Fruit fly (Drosophila melanogaster) whole organism, embryonic: ENCODE data around the gene CG31637.

Experiments used
- Aef1 ChIP-seq: fragments of 200-800 bp; sonication (Bioruptor generic); IDR thresholded peaks from 3 replicates; pipeline ENCODE4 v1.3.6; 2022; ENCODE audit warnings: missing biosample characterization, missing genetic modification characterization
- Blimp-1 ChIP-seq: fragments of 200-800 bp; sonication (Bioruptor generic); optimal IDR thresholded peaks from 3 replicates; lab custom pipeline; 2018; ENCODE audit warnings: missing biosample characterization, missing genetic modification characterization, mild to moderate bottlenecking, moderate library complexity, missing genetic modification reagents
- CG10565 ChIP-seq: fragments of 200-800 bp; sonication (Bioruptor generic); optimal IDR thresholded peaks from 3 replicates; lab custom pipeline; 2016; ENCODE audit warnings: missing biosample characterization, mild to moderate bottlenecking, missing genetic modification characterization
- CG11247 ChIP-seq: fragments of 200-800 bp; sonication (Bioruptor generic); IDR thresholded peaks from 2 replicates; pipeline ENCODE4 v1.3.6; 2022; ENCODE audit warnings: missing biosample characterization, missing genetic modification characterization
- CG13287 ChIP-seq: fragments of 200-800 bp; sonication (Bioruptor generic); IDR thresholded peaks from 2 replicates; pipeline ENCODE4 v1.3.6; 2022; ENCODE audit warnings: missing biosample characterization, missing genetic modification characterization; ENCODE audit not compliant: partially characterized antibody
- CG15601 ChIP-seq: fragments of 200-800 bp; sonication (Bioruptor generic); optimal IDR thresholded peaks from 3 replicates; lab custom pipeline; 2019; ENCODE audit warnings: missing biosample characterization, mild to moderate bottlenecking, missing genetic modification characterization, moderate library complexity
- CG1603 ChIP-seq: fragments of 200-800 bp; sonication (Bioruptor generic); optimal IDR thresholded peaks from 2 replicates; lab custom pipeline; 2019; ENCODE audit warnings: missing biosample characterization, mild to moderate bottlenecking, missing genetic modification characterization, moderate library complexity
- CG16779 ChIP-seq: fragments of 200-800 bp; sonication (Bioruptor generic); IDR thresholded peaks from 2 replicates; pipeline ENCODE4 v1.3.6; 2022; ENCODE audit warnings: missing biosample characterization, missing genetic modification characterization
- CG17361 ChIP-seq: fragments of 200-800 bp; sonication (Bioruptor generic); IDR thresholded peaks from 3 replicates; pipeline ENCODE4 v1.3.6; 2022; ENCODE audit warnings: missing biosample characterization, missing genetic modification characterization
- CG17568 ChIP-seq: fragments of 200-800 bp; sonication (Bioruptor generic); optimal IDR thresholded peaks from 2 replicates; lab custom pipeline; 2018; ENCODE audit warnings: missing biosample characterization, mild to moderate bottlenecking, missing genetic modification characterization, moderate library complexity
- CG3065 ChIP-seq: fragments of 200-800 bp; sonication (Bioruptor generic); optimal IDR thresholded peaks from 2 replicates; lab custom pipeline; 2016; ENCODE audit warnings: missing biosample characterization, missing genetic modification characterization
- CG31388 ChIP-seq: fragments of 200-800 bp; sonication (Bioruptor generic); optimal IDR thresholded peaks from 2 replicates; lab custom pipeline; 2016; ENCODE audit warnings: missing biosample characterization, missing genetic modification characterization
- CG32532 ChIP-seq: fragments of 200-800 bp; sonication (Bioruptor generic); IDR thresholded peaks from 2 replicates; pipeline ENCODE4 v1.3.6; 2022; ENCODE audit warnings: missing biosample characterization, missing genetic modification characterization
- CG4282 ChIP-seq: fragments of 200-800 bp; sonication (Bioruptor generic); optimal IDR thresholded peaks from 2 replicates; lab custom pipeline; 2016; ENCODE audit warnings: missing biosample characterization, missing genetic modification characterization
- CG6654 ChIP-seq: fragments of 200-800 bp; sonication (Bioruptor generic); optimal IDR thresholded peaks from 2 replicates; lab custom pipeline; 2017; ENCODE audit warnings: missing biosample characterization, mild to moderate bottlenecking, missing genetic modification characterization
- E2f1 ChIP-seq: fragments of 200-800 bp; sonication (Bioruptor generic); IDR thresholded peaks from 2 replicates; pipeline ENCODE4 v1.3.6; 2022; ENCODE audit warnings: missing biosample characterization, missing genetic modification characterization
- E2f2 ChIP-seq: fragments of 200-800 bp; sonication (Bioruptor generic); IDR thresholded peaks from 2 replicates; pipeline ENCODE4 v1.3.6; 2022; ENCODE audit warnings: missing biosample characterization, missing genetic modification characterization
- NfI ChIP-seq: fragments of 200-800 bp; sonication (Bioruptor generic); optimal IDR thresholded peaks from 3 replicates; lab custom pipeline; 2018; ENCODE audit warnings: missing biosample characterization, mild to moderate bottlenecking, missing genetic modification characterization, moderate library complexity
- PHDP ChIP-seq: fragments of 200-800 bp; sonication (Bioruptor generic); optimal IDR thresholded peaks from 3 replicates; lab custom pipeline; 2018; ENCODE audit warnings: missing biosample characterization, mild to moderate bottlenecking, missing genetic modification characterization, moderate library complexity
- Poxn ChIP-seq: fragments of 200-800 bp; sonication (Bioruptor generic); IDR thresholded peaks from 2 replicates; pipeline ENCODE4 v1.3.6; 2022; ENCODE audit warnings: missing biosample characterization, missing genetic modification characterization
- Ptx1 ChIP-seq: fragments of 200-800 bp; sonication (Bioruptor generic); IDR thresholded peaks from 2 replicates; pipeline ENCODE4 v1.3.6; 2022; ENCODE audit warnings: missing biosample characterization, missing genetic modification characterization
- Scr ChIP-seq: fragments of 200-800 bp; sonication (Bioruptor generic); IDR thresholded peaks from 2 replicates; pipeline ENCODE4 v1.3.6; 2022; ENCODE audit warnings: missing biosample characterization, missing genetic modification characterization; ENCODE audit not compliant: partially characterized antibody
- Sry-δ ChIP-seq: fragments of 200-800 bp; sonication (Bioruptor generic); optimal IDR thresholded peaks from 2 replicates; lab custom pipeline; 2016; ENCODE audit warnings: missing biosample characterization, missing genetic modification characterization
- Trl ChIP-seq, 3 experiments: fragments of >200 bp in 2 of 3; fragments of 200-800 bp in 1 of 3; sonication (Bioruptor generic) in 1 of 3; optimal IDR thresholded peaks; 2 replicates in 1 of 3; 3 replicates in 2 of 3; lab custom pipeline; 2016 to 2017; ENCODE audit warnings: missing biosample characterization in 1 of 3, missing genetic modification characterization in 1 of 3
- Vsx1 ChIP-seq: fragments of 200-800 bp; sonication (Bioruptor generic); optimal IDR thresholded peaks from 2 replicates; lab custom pipeline; 2017; ENCODE audit warnings: missing biosample characterization, mild to moderate bottlenecking, missing genetic modification characterization, missing genetic modification reagents
- YL-1 ChIP-seq: fragments of 200-800 bp; sonication (Bioruptor generic); optimal IDR thresholded peaks from 3 replicates; lab custom pipeline; 2017; ENCODE audit warnings: missing biosample characterization, mild to moderate bottlenecking, missing genetic modification characterization
- ab ChIP-seq: fragments of 200-800 bp; sonication (Bioruptor generic); optimal IDR thresholded peaks from 2 replicates; lab custom pipeline; 2016; ENCODE audit warnings: missing biosample characterization, missing genetic modification characterization
- aop ChIP-seq: fragments of 200-800 bp; sonication (Bioruptor generic); IDR thresholded peaks from 2 replicates; pipeline ENCODE4 v1.3.6; 2022; ENCODE audit warnings: missing biosample characterization, missing genetic modification characterization
- ash1 ChIP-seq: fragments of 200-800 bp; sonication (Bioruptor generic); optimal IDR thresholded peaks from 2 replicates; lab custom pipeline; 2018; ENCODE audit warnings: missing biosample characterization, mild to moderate bottlenecking, missing genetic modification characterization
- chinmo ChIP-seq: fragments of 200-800 bp; sonication (Bioruptor generic); IDR thresholded peaks from 4 replicates; pipeline ENCODE4 v1.3.6; 2022; ENCODE audit warnings: missing biosample characterization, missing genetic modification characterization; ENCODE audit not compliant: partially characterized antibody
- da ChIP-seq: fragments of 200-800 bp; sonication (Bioruptor generic); optimal IDR thresholded peaks from 2 replicates; lab custom pipeline; 2016; ENCODE audit warnings: missing biosample characterization, missing genetic modification characterization
- dimm ChIP-seq: fragments of 200-800 bp; sonication (Bioruptor generic); IDR thresholded peaks from 2 replicates; pipeline ENCODE4 v1.3.6; 2022; ENCODE audit warnings: missing biosample characterization, missing genetic modification characterization
- esg ChIP-seq: fragments of 200-800 bp; sonication (Bioruptor generic); conservative IDR thresholded peaks from 2 replicates; pipeline ENCODE4 v1.3.6; 2022; ENCODE audit warnings: missing biosample characterization, missing genetic modification characterization
- eve ChIP-seq, 2 experiments: fragments of >200 bp; optimal IDR thresholded peaks; 2 replicates each; lab custom pipeline; 2017; ENCODE audit warnings: missing biosample characterization in 2 of 2, missing genetic modification characterization in 2 of 2
- eyg ChIP-seq: fragments of 200-800 bp; sonication (Bioruptor generic); optimal IDR thresholded peaks from 3 replicates; lab custom pipeline; 2016; ENCODE audit warnings: missing biosample characterization, missing genetic modification characterization
- fd96Cb ChIP-seq: fragments of 200-800 bp; sonication (Bioruptor generic); optimal IDR thresholded peaks from 2 replicates; lab custom pipeline; 2018; ENCODE audit warnings: missing biosample characterization, mild to moderate bottlenecking, missing genetic modification characterization, moderate library complexity
- inv ChIP-seq: fragments of 200-800 bp; sonication (Bioruptor generic); IDR thresholded peaks from 2 replicates; pipeline ENCODE4 v1.3.6; 2022; ENCODE audit warnings: missing biosample characterization, missing genetic modification characterization; ENCODE audit not compliant: partially characterized antibody
- jing ChIP-seq: fragments of 200-800 bp; sonication (Bioruptor generic); optimal IDR thresholded peaks from 2 replicates; lab custom pipeline; 2018; ENCODE audit warnings: missing biosample characterization, mild to moderate bottlenecking, missing genetic modification characterization
- oc ChIP-seq: fragments of 200-800 bp; sonication (Bioruptor generic); optimal IDR thresholded peaks from 2 replicates; lab custom pipeline; 2018; ENCODE audit warnings: missing biosample characterization, mild to moderate bottlenecking, missing genetic modification characterization, moderate library complexity
- org-1 ChIP-seq: fragments of 200-800 bp; sonication (Bioruptor generic); optimal IDR thresholded peaks from 2 replicates; lab custom pipeline; 2017; ENCODE audit warnings: missing biosample characterization, missing genetic modification characterization
- prd ChIP-seq, 3 experiments: fragments of >200 bp in 2 of 3; fragments of 200-800 bp in 1 of 3; sonication (Bioruptor generic) in 1 of 3; optimal IDR thresholded peaks in 2 of 3; IDR thresholded peaks in 1 of 3; 2 replicates in 2 of 3; 3 replicates in 1 of 3; pipeline versions ENCODE4 v1.3.6 to Lab custom; 2017 to 2022; ENCODE audit warnings: missing biosample characterization in 1 of 3, missing genetic modification characterization in 1 of 3
- sens-2 ChIP-seq: fragments of 200-800 bp; sonication (Bioruptor generic); IDR thresholded peaks from 2 replicates; pipeline ENCODE4 v1.3.6; 2022; ENCODE audit warnings: missing biosample characterization, missing genetic modification characterization
- ssp ChIP-seq: fragments of 200-800 bp; sonication (Bioruptor generic); IDR thresholded peaks from 2 replicates; pipeline ENCODE4 v1.3.6; 2022; ENCODE audit warnings: missing biosample characterization, missing genetic modification characterization
- trem ChIP-seq: fragments of 200-800 bp; optimal IDR thresholded peaks from 3 replicates; lab custom pipeline; 2019; ENCODE audit warnings: missing biosample characterization, mild to moderate bottlenecking, missing genetic modification characterization, moderate library complexity
- unpg ChIP-seq: fragments of 200-800 bp; sonication (Bioruptor generic); optimal IDR thresholded peaks from 3 replicates; lab custom pipeline; 2018; ENCODE audit warnings: missing biosample characterization, mild to moderate bottlenecking, missing genetic modification characterization, moderate library complexity
- wor ChIP-seq: fragments of 200-800 bp; sonication (Bioruptor generic); IDR thresholded peaks from 2 replicates; pipeline ENCODE4 v1.3.6; 2022; ENCODE audit warnings: missing biosample characterization, missing genetic modification characterization
- zen ChIP-seq: fragments of 200-800 bp; sonication (Bioruptor generic); optimal IDR thresholded peaks from 3 replicates; lab custom pipeline; 2018; ENCODE audit warnings: missing biosample characterization, mild to moderate bottlenecking, missing genetic modification characterization, moderate library complexity

Gene CG31637

DNA sequence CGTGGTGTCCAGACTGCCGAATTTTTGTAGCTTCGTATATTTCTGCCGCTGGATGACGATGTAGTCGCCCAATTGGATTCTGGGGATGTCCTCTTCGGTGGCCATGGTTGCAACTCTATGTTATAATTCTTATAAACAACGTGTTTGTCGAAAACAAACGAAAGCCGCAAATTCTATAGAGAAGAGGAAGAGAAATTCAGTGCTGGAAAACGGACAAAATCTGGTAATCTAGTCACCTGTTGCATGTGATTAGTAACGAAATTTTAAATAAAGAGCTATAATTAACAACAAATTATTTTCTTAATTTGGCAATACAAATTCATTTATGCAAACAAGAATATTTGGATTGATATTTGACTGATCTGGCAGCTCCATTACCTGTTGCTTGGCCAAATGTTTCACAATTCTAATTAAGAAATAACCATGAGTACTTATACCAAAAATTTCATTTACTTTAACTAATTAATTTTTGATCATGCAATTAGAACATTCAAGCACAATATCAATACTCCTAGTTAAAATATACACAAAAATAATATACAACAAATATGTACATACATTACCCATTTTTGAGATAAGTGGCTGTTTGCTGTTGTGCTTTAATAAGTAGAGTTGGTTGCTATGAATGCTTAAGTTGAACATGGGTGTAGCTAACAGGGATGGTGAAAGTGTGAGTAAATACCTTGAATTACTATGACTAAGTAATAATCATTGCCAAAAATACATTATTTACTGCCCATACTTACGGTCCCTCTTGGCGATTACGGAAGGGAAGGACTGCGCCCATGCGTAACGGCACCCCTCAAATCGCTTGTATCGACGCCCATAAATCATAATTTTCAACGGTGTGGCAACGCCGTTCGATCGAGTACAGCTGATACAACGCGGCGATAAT lies 63.3 kb downstream of the CG31637 start, which contains the start of the genes Trmt6 and Ent2 (continued):
- TF ChIP-seq CG6654 (peak; percentile 87), jing (GFP tag; lab: Kevin White, UChicago) (peak; percentile 93), Aef1 (GFP tag; lab: Robert Waterston, UW) (peak; percentile 98), aop (GFP tag; lab: Robert Waterston, UW) (peak; percentile 91), PHDP (tag; lab: Kevin White, UChicago) (peak; percentile 91), zen (tag; lab: Kevin White, UChicago) (peak; percentile 88), dimm (GFP tag; lab: Robert Waterston, UW) (peak; percentile 91), trem (tag; lab: Kevin White, UChicago) (peak; percentile 79), CG31388 (GFP tag; lab: Kevin White, UChicago) (peak; percentile 80), sens-2 (GFP tag; lab: Robert Waterston, UW) (peak; percentile 92), Blimp-1 (GFP tag; lab: Kevin White, UChicago) (peak; percentile 87), esg (GFP tag; lab: Robert Waterston, UW) (peak; percentile 96), Scr (no peak), chinmo (no peak), CG3065 (GFP tag; lab: Kevin White, UChicago) (peak; percentile 89), ash1 (peak; percentile 73), CG4282 (GFP tag; lab: Kevin White, UChicago) (peak; percentile 91), oc (peak; percentile 88), Ptx1 (GFP tag; lab: Robert Waterston, UW) (peak; percentile 99), CG17568 (GFP tag; lab: Kevin White, UChicago) (peak; percentile 80), unpg (GFP tag; lab: Kevin White, UChicago) (peak; percentile 96), CG11247 (peak; percentile 97), inv (GFP tag; lab: Robert Waterston, UW) (no peak), eve (GFP tag; optimal IDR thresholded peaks at IDR 0.05; lab: Kevin White, UChicago) (no peak), CG10565 (peak; percentile 79), Poxn (peak; percentile 94), org-1 (GFP tag; lab: Kevin White, UChicago) (peak; percentile 91), E2f1 (GFP tag; lab: Robert Waterston, UW) (peak; percentile 97), da (peak; percentile 92), CG17361 (peak; percentile 97), CG16779 (peak; percentile 97), fd96Cb (tag; lab: Kevin White, UChicago) (peak; percentile 95), CG32532 (GFP tag; lab: Robert Waterston, UW) (peak; percentile 98), CG15601 (tag; lab: Kevin White, UChicago) (peak; percentile 85), Sry-δ (GFP tag; lab: Kevin White, UChicago) (peak; percentile 68), ssp (GFP tag; lab: Robert Waterston, UW) (peak; percentile 91), E2f2 (GFP tag; lab: Robert Waterston, UW) (peak; percentile 79), eyg (GFP tag; lab: Kevin White, UChicago) (peak; percentile 94), prd (optimal IDR thresholded peaks at IDR 0.05; lab: Kevin White, UChicago) (no peak), prd (GFP tag; IDR thresholded peaks at IDR 0.05; lab: Robert Waterston, UW) (peak; percentile 99), NfI (GFP tag; lab: Kevin White, UChicago) (peak; percentile 95), Vsx1 (GFP tag; lab: Kevin White, UChicago) (peak; percentile 84), CG13287 (GFP tag; lab: Robert Waterston, UW) (no peak; the same call in 1 of the 2 replicates), Trl (optimal IDR thresholded peaks at IDR 0.05; lab: Kevin White, UChicago) (no peak), Trl (GFP tag; optimal IDR thresholded peaks at IDR 0.05; lab: Kevin White, UChicago) (peak; percentile 98), wor (GFP tag; lab: Robert Waterston, UW) (peak; percentile 92), CG1603 (peak; percentile 98), YL-1 (GFP tag; lab: Kevin White, UChicago) (peak; percentile 60), ab (GFP tag; lab: Kevin White, UChicago) (peak; percentile 95)
